Fruit fly (Drosophila melanogaster): ENCODE data around the gene REPTOR-BP.

The REPTOR-BP gene

DNA sequence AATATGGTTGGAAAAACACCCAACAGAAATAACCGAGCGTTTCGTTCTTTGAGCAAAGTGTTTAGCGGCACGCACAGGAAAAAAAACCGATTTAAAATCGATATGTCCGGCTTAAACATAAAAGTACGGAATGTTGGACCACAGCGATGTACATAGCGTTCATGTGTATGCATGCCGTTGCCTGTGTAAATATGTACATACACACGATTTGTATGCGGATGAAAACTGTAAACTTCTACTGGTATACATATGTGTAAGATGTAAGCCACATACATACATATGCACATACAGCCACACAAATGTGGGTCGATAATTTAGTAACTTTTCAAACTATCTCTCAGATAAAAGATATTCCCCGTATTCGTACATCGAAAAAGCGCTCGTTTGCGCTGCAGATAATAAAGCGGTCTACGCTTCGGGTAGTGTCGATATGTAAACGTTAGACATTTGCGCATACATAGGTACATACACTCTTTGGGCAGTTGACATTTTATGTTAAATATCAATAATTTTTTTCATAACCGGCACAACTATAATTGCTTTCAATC lies 14.2 kb upstream of the REPTOR-BP start (continued):
- no peak for TF ChIP-seq otp (GFP tag; IDR thresholded peaks at IDR 0.05)
- peak; percentile 26 for TF ChIP-seq CG8089 (GFP tag; optimal IDR thresholded peaks at IDR 0.05)
- no peak for TF ChIP-seq Six4 (GFP tag; optimal IDR thresholded peaks at IDR 0.05)
- no peak for TF ChIP-seq CG11085 (GFP tag; IDR thresholded peaks at IDR 0.05)
- TF ChIP-seq CG30403 (GFP tag; optimal IDR thresholded peaks at IDR 0.05): no peak
- no peak for TF ChIP-seq sr (GFP tag; IDR thresholded peaks at IDR 0.05)
- TF ChIP-seq Tbp (GFP tag; optimal IDR thresholded peaks at IDR 0.05): no peak
- peak; percentile 68 for TF ChIP-seq CG4328 (GFP tag; optimal IDR thresholded peaks at IDR 0.05)
- TF ChIP-seq CG13296 (GFP tag; optimal IDR thresholded peaks at IDR 0.05): peak; percentile 80
- no peak for TF ChIP-seq CG7839 (tag; optimal IDR thresholded peaks at IDR 0.05)
- TF ChIP-seq CG34376 (GFP tag; optimal IDR thresholded peaks at IDR 0.05): peak; percentile 80
- peak; percentile 20 for TF ChIP-seq corto (GFP tag; optimal IDR thresholded peaks at IDR 0.05)
- TF ChIP-seq CG11695 (GFP tag; IDR thresholded peaks at IDR 0.05): peak; percentile 55; the same call in 1 of the 3 replicates
- TF ChIP-seq lola (GFP tag; optimal IDR thresholded peaks at IDR 0.05): peak in 1 of 3 experiments; percentile 51
- TF ChIP-seq Sox100B (GFP tag; optimal IDR thresholded peaks at IDR 0.05): peak; percentile 75
- TF ChIP-seq CG3726 (GFP tag; IDR thresholded peaks at IDR 0.05): no peak
- no peak for TF ChIP-seq CG31441 (GFP tag; IDR thresholded peaks at IDR 0.05)
- TF ChIP-seq CG1832 (GFP tag; optimal IDR thresholded peaks at IDR 0.05): no peak
- no peak; the same call in 1 of the 2 replicates for TF ChIP-seq Awh (GFP tag; IDR thresholded peaks at IDR 0.05)
- TF ChIP-seq onecut (GFP tag; IDR thresholded peaks at IDR 0.05): peak; percentile 80
- TF ChIP-seq CG2875 (GFP tag; optimal IDR thresholded peaks at IDR 0.05): peak; percentile 27
- no peak for TF ChIP-seq CG4730 (GFP tag; IDR thresholded peaks at IDR 0.05)
- no peak for TF ChIP-seq CTCF (GFP tag; optimal IDR thresholded peaks at IDR 0.05)
- TF ChIP-seq sd (tag; optimal IDR thresholded peaks at IDR 0.05): peak; percentile 76
- TF ChIP-seq H15 (GFP tag; IDR thresholded peaks at IDR 0.05): no peak
- peak; percentile 31; the same call in 1 of the 2 replicates for TF ChIP-seq CG14014 (GFP tag; IDR thresholded peaks at IDR 0.05)
- peak; percentile 35 for TF ChIP-seq Neu2 (GFP tag; optimal IDR thresholded peaks at IDR 0.05; ENCODE audit: borderline replicate concordance)
- TF ChIP-seq zen (tag; optimal IDR thresholded peaks at IDR 0.05): no peak
- TF ChIP-seq HmgD (GFP tag; optimal IDR thresholded peaks at IDR 0.05): no peak
- no peak for TF ChIP-seq CG10267 (tag; optimal IDR thresholded peaks at IDR 0.05)
- TF ChIP-seq CG8388 (GFP tag; optimal IDR thresholded peaks at IDR 0.05): no peak
- peak; percentile 81 for TF ChIP-seq Deaf1 (tag; optimal IDR thresholded peaks at IDR 0.05)
- TF ChIP-seq CG31224 (GFP tag; IDR thresholded peaks at IDR 0.05): no peak
- peak; percentile 76 for TF ChIP-seq p53 (GFP tag; optimal IDR thresholded peaks at IDR 0.05)
- TF ChIP-seq Abd-B (GFP tag; optimal IDR thresholded peaks at IDR 0.05): no peak
- no peak for TF ChIP-seq CG7372 (GFP tag; IDR thresholded peaks at IDR 0.05)
- TF ChIP-seq nerfin-2 (GFP tag; IDR thresholded peaks at IDR 0.05; ENCODE audit: partially characterized antibody): no peak
- no peak for TF ChIP-seq eyg (GFP tag; optimal IDR thresholded peaks at IDR 0.05)
- peak; percentile 19 for TF ChIP-seq CG6683 (GFP tag; optimal IDR thresholded peaks at IDR 0.05)
- no peak for TF ChIP-seq sc (optimal IDR thresholded peaks at IDR 0.05)
- no peak for TF ChIP-seq sc (GFP tag; optimal IDR thresholded peaks at IDR 0.05)
- no peak for TF ChIP-seq mld (GFP tag; IDR thresholded peaks at IDR 0.05; ENCODE audit: partially characterized antibody)
- TF ChIP-seq chn (GFP tag; optimal IDR thresholded peaks at IDR 0.05): no peak
- no peak for TF ChIP-seq CG3407 (GFP tag; optimal IDR thresholded peaks at IDR 0.05)
- TF ChIP-seq CG7963 (GFP tag; IDR thresholded peaks at IDR 0.05; ENCODE audit: partially characterized antibody): no peak
- no peak for TF ChIP-seq CG3847 (GFP tag; IDR thresholded peaks at IDR 0.05)
- no peak for TF ChIP-seq CG2116 (GFP tag; optimal IDR thresholded peaks at IDR 0.05)
- TF ChIP-seq CG1647 (GFP tag; optimal IDR thresholded peaks at IDR 0.05): no peak
- peak; percentile 19 for TF ChIP-seq CG1603 (tag; optimal IDR thresholded peaks at IDR 0.05)
- peak; percentile 11 for TF ChIP-seq odd (GFP tag; optimal IDR thresholded peaks at IDR 0.05)
- TF ChIP-seq Lhr (GFP tag; optimal IDR thresholded peaks at IDR 0.05): no peak
